Worm (Caenorhabditis elegans) whole organism, mixed stage, embryonic: ENCODE data around the gene W03B1.9.

Experiments used
- ces-1 ChIP-seq: fragments of 150-350 bp; optimal IDR thresholded peaks from 2 replicates; lab custom pipeline; 2014; ENCODE audit warnings: missing biosample characterization, missing genetic modification reagents, missing genetic modification characterization
- elt-3 ChIP-seq: fragments of 150-350 bp; optimal IDR thresholded peaks from 2 replicates; lab custom pipeline; 2014; ENCODE audit warnings: missing biosample characterization, missing genetic modification characterization
- hlh-1 ChIP-seq: fragments of 150-350 bp; optimal IDR thresholded peaks from 2 replicates; lab custom pipeline; 2014; ENCODE audit warnings: missing biosample characterization, missing genetic modification reagents, missing genetic modification characterization
- lin-13 ChIP-seq: fragments of 150-350 bp; optimal IDR thresholded peaks from 2 replicates; lab custom pipeline; 2014; ENCODE audit warnings: missing biosample characterization, missing genetic modification characterization
- nhr-28 ChIP-seq: fragments of 150-350 bp; optimal IDR thresholded peaks from 2 replicates; lab custom pipeline; 2014; ENCODE audit warnings: missing biosample characterization, missing genetic modification characterization
- sem-2 ChIP-seq: fragments of 200-800 bp; sonication (Bioruptor generic); optimal IDR thresholded peaks from 2 replicates; lab custom pipeline; 2018; ENCODE audit warnings: mild to moderate bottlenecking, missing genetic modification characterization, missing compliant biosample characterization
- unc-120 ChIP-seq: sonication (generic microtip); optimal IDR thresholded peaks from 2 replicates; lab custom pipeline; 2017; ENCODE audit warnings: missing genetic modification characterization, missing compliant biosample characterization; ENCODE audit not compliant: poor library complexity, severe bottlenecking
- unc-39 ChIP-seq: fragments of 150-350 bp; optimal IDR thresholded peaks from 2 replicates; lab custom pipeline; 2014; ENCODE audit warnings: missing biosample characterization, missing genetic modification characterization
- unc-62 ChIP-seq: fragments of 150-350 bp; optimal IDR thresholded peaks from 2 replicates; lab custom pipeline; 2014; ENCODE audit warnings: missing biosample characterization, missing genetic modification reagents, missing genetic modification characterization

- TF ChIP-seq elt-3 = no peak
- no peak for TF ChIP-seq unc-62 (GFP tag; lab: Kevin White, UChicago)
- TF ChIP-seq sem-2 (GFP tag; lab: Kevin White, UChicago) = no peak
- TF ChIP-seq hlh-1 (tag; lab: Kevin White, UChicago) = no peak
- no peak for TF ChIP-seq unc-120
- TF ChIP-seq unc-39 = no peak
- no peak for TF ChIP-seq nhr-28 (tag; lab: Kevin White, UChicago)
- TF ChIP-seq lin-13 (tag; lab: Kevin White, UChicago) = no peak
- no peak for TF ChIP-seq ces-1
Observed at ce11 chrIV:4344828-4345227, 12.0 kb downstream of the W03B1.9 start.
